Fruit fly (Drosophila melanogaster): ENCODE results near the gene Kcmf1.

The Kcmf1 gene

dm6 chr3R:9031797-9032418, 17.2 kb upstream of the Kcmf1 start (continued):
- no peak for TF ChIP-seq hbn (GFP tag; IDR thresholded peaks at IDR 0.05; ENCODE audit: partially characterized antibody)
- TF ChIP-seq sima (GFP tag; optimal IDR thresholded peaks at IDR 0.05): peak; percentile 8
- peak; percentile 78 for TF ChIP-seq CG11247 (GFP tag; IDR thresholded peaks at IDR 0.05)
- TF ChIP-seq yki (optimal IDR thresholded peaks at IDR 0.05): no peak
- TF ChIP-seq CG12391 (tag; optimal IDR thresholded peaks at IDR 0.05): peak; percentile 89
- TF ChIP-seq CG17328 (GFP tag; IDR thresholded peaks at IDR 0.05): peak; percentile 92
- TF ChIP-seq NC2α (GFP tag; optimal IDR thresholded peaks at IDR 0.05): peak; percentile 59
- peak; percentile 80 for TF ChIP-seq vfl (GFP tag; optimal IDR thresholded peaks at IDR 0.05)
- TF ChIP-seq Sox100B (GFP tag; optimal IDR thresholded peaks at IDR 0.05): peak; percentile 87
- peak; percentile 92 for TF ChIP-seq ttk (GFP tag; IDR thresholded peaks at IDR 0.05)
- TF ChIP-seq CG1792 (GFP tag; optimal IDR thresholded peaks at IDR 0.05): peak; percentile 49
- no peak for TF ChIP-seq grn (GFP tag; optimal IDR thresholded peaks at IDR 0.05)
- TF ChIP-seq bowl (GFP tag; IDR thresholded peaks at IDR 0.05): peak; percentile 82
- TF ChIP-seq CG18619 (GFP tag; optimal IDR thresholded peaks at IDR 0.05): peak; percentile 81
- TF ChIP-seq h (optimal IDR thresholded peaks at IDR 0.05): no peak
- peak; percentile 53 for TF ChIP-seq ash1 (GFP tag; optimal IDR thresholded peaks at IDR 0.05)
- no peak for TF ChIP-seq bbx (GFP tag; IDR thresholded peaks at IDR 0.05; ENCODE audit: partially characterized antibody)
- no peak for TF ChIP-seq CG15479 (GFP tag; optimal IDR thresholded peaks at IDR 0.05)
- peak; percentile 87 for TF ChIP-seq Blimp-1 (GFP tag; optimal IDR thresholded peaks at IDR 0.05)
- peak; percentile 78 for TF ChIP-seq tio (GFP tag; optimal IDR thresholded peaks at IDR 0.05)
- TF ChIP-seq CG2678 (tag; optimal IDR thresholded peaks at IDR 0.05): peak; percentile 87
- TF ChIP-seq ftz-f1 (GFP tag; optimal IDR thresholded peaks at IDR 0.05): peak; percentile 18
- TF ChIP-seq sqz (GFP tag; optimal IDR thresholded peaks at IDR 0.05): peak; percentile 95
- peak; percentile 73 for TF ChIP-seq scrt (GFP tag; optimal IDR thresholded peaks at IDR 0.05)
- TF ChIP-seq Pdp1 (GFP tag; optimal IDR thresholded peaks at IDR 0.05): peak; percentile 63 to 83
- peak; percentile 28 for TF ChIP-seq slou (GFP tag; optimal IDR thresholded peaks at IDR 0.05)
- TF ChIP-seq Stat92E (GFP tag; optimal IDR thresholded peaks at IDR 0.05): peak in 1 of 3 experiments; percentile 95
- peak; percentile 67 for TF ChIP-seq Dad (GFP tag; optimal IDR thresholded peaks at IDR 0.05)
- TF ChIP-seq tup (GFP tag; optimal IDR thresholded peaks at IDR 0.05): peak; percentile 83
- peak; percentile 78 for TF ChIP-seq ssp (GFP tag; IDR thresholded peaks at IDR 0.05)
- TF ChIP-seq Nf-YB (GFP tag; optimal IDR thresholded peaks at IDR 0.05): peak; percentile 60
- peak; percentile 90 for TF ChIP-seq Atf6 (GFP tag; IDR thresholded peaks at IDR 0.05)
- TF ChIP-seq gsb (GFP tag; IDR thresholded peaks at IDR 0.05): peak; percentile 81
- TF ChIP-seq CG4328 (GFP tag; optimal IDR thresholded peaks at IDR 0.05): no peak
- peak; percentile 91 for TF ChIP-seq Xrp1 (GFP tag; IDR thresholded peaks at IDR 0.05)
- peak; percentile 88 for TF ChIP-seq CG1647 (GFP tag; optimal IDR thresholded peaks at IDR 0.05)
- TF ChIP-seq ERR (GFP tag; optimal IDR thresholded peaks at IDR 0.05): peak; percentile 75
- TF ChIP-seq CG11723 (GFP tag; optimal IDR thresholded peaks at IDR 0.05): peak; percentile 71
- peak; percentile 63 for TF ChIP-seq CG7928 (GFP tag; optimal IDR thresholded peaks at IDR 0.05)
- TF ChIP-seq CG31224 (GFP tag; IDR thresholded peaks at IDR 0.05): peak; percentile 80
- peak; percentile 69 for TF ChIP-seq CG4404 (GFP tag; IDR thresholded peaks at IDR 0.05)
- peak in 1 of 2 experiments; percentile 68 for TF ChIP-seq Eip74EF (GFP tag; optimal IDR thresholded peaks at IDR 0.05)
- no peak for TF ChIP-seq zf30C (GFP tag; optimal IDR thresholded peaks at IDR 0.05)
- TF ChIP-seq CG3995 (GFP tag; optimal IDR thresholded peaks at IDR 0.05): peak; percentile 47
- peak; percentile 75 for TF ChIP-seq Abd-B (GFP tag; optimal IDR thresholded peaks at IDR 0.05)
- peak; percentile 85 for TF ChIP-seq CG10209 (GFP tag; optimal IDR thresholded peaks at IDR 0.05)
- peak; percentile 64 for TF ChIP-seq nerfin-1 (tag; optimal IDR thresholded peaks at IDR 0.05)
- TF ChIP-seq Camta (GFP tag; optimal IDR thresholded peaks at IDR 0.05): peak; percentile 81
- no peak for TF ChIP-seq CG10543 (GFP tag; optimal IDR thresholded peaks at IDR 0.05)
- peak; percentile 77; the same call in 1 of the 3 replicates for TF ChIP-seq CG2199 (GFP tag; IDR thresholded peaks at IDR 0.05)
